Worm (Caenorhabditis elegans) whole organism, late embryonic: ENCODE measurements around the gene smg-3.

Experiments
- C38D4.7 ChIP-seq: fragments of 200-800 bp; sonication (Bioruptor generic); optimal IDR thresholded peaks from 2 replicates; lab custom pipeline; 2018; ENCODE audit warnings: mild to moderate bottlenecking, missing genetic modification characterization, moderate library complexity, missing compliant biosample characterization
- F13H6.1 ChIP-seq: sonication (generic microtip); optimal IDR thresholded peaks from 2 replicates; lab custom pipeline; 2016; ENCODE audit warnings: missing genetic modification characterization, missing compliant biosample characterization
- K02D7.2 ChIP-seq: sonication (generic microtip); optimal IDR thresholded peaks from 2 replicates; lab custom pipeline; 2017; ENCODE audit warnings: mild to moderate bottlenecking, missing genetic modification characterization, missing compliant biosample characterization
- K09A11.1 ChIP-seq: sonication (generic microtip); optimal IDR thresholded peaks from 2 replicates; lab custom pipeline; 2017; ENCODE audit warnings: antibody characterized with exemption, mild to moderate bottlenecking, missing genetic modification characterization, missing compliant biosample characterization; ENCODE audit not compliant: insufficient read depth
- ceh-14 ChIP-seq: sonication (generic microtip); optimal IDR thresholded peaks from 2 replicates; lab custom pipeline; 2016; ENCODE audit warnings: missing genotype, missing genetic modification characterization, missing compliant biosample characterization
- ceh-18 ChIP-seq: sonication (generic microtip); optimal IDR thresholded peaks from 2 replicates; lab custom pipeline; 2016; ENCODE audit warnings: missing genetic modification characterization, missing compliant biosample characterization
- ceh-19 ChIP-seq: fragments of 200-800 bp; sonication (Bioruptor generic); optimal IDR thresholded peaks from 2 replicates; lab custom pipeline; 2018; ENCODE audit warnings: mild to moderate bottlenecking, missing genetic modification characterization, missing compliant biosample characterization
- ceh-2 ChIP-seq: sonication (generic microtip); optimal IDR thresholded peaks from 2 replicates; lab custom pipeline; 2016; ENCODE audit warnings: missing genotype, missing genetic modification characterization, missing compliant biosample characterization
- ceh-22 ChIP-seq: sonication (generic microtip); optimal IDR thresholded peaks from 2 replicates; lab custom pipeline; 2017; ENCODE audit warnings: missing biosample characterization, missing genetic modification characterization
- ceh-24 ChIP-seq: sonication (generic microtip); optimal IDR thresholded peaks from 2 replicates; lab custom pipeline; 2016; ENCODE audit warnings: mild to moderate bottlenecking, missing genetic modification characterization, missing compliant biosample characterization
- ceh-30 ChIP-seq: fragments of 150-350 bp; optimal IDR thresholded peaks from 2 replicates; lab custom pipeline; 2014; ENCODE audit warnings: missing biosample characterization, missing genetic modification characterization
- ceh-31 ChIP-seq: sonication (generic microtip); optimal IDR thresholded peaks from 2 replicates; lab custom pipeline; 2016; ENCODE audit warnings: missing genetic modification characterization, missing compliant biosample characterization
- ceh-45 ChIP-seq: fragments of 200-800 bp; sonication (Bioruptor generic); IDR thresholded peaks from 2 replicates; pipeline ENCODE4 v1.3.6; 2022; ENCODE audit warnings: missing genetic modification reagents, missing genetic modification characterization, missing compliant biosample characterization
- ceh-6 ChIP-seq: fragments of 200-800 bp; sonication (Bioruptor generic); optimal IDR thresholded peaks from 2 replicates; lab custom pipeline; 2018; ENCODE audit warnings: mild to moderate bottlenecking, missing genetic modification characterization, missing compliant biosample characterization
- ceh-9 ChIP-seq: sonication (generic microtip); optimal IDR thresholded peaks from 2 replicates; lab custom pipeline; 2016; ENCODE audit warnings: mild to moderate bottlenecking, missing genetic modification characterization, inconsistent platforms, missing compliant biosample characterization
- che-1 ChIP-seq: sonication (generic microtip); optimal IDR thresholded peaks from 2 replicates; lab custom pipeline; 2016; ENCODE audit warnings: mild to moderate bottlenecking, missing genetic modification characterization, missing compliant biosample characterization
- dmd-4 ChIP-seq: sonication (generic microtip); optimal IDR thresholded peaks from 2 replicates; lab custom pipeline; 2016; ENCODE audit warnings: borderline replicate concordance, missing genetic modification characterization, missing compliant biosample characterization
- dve-1 ChIP-seq: sonication (generic microtip); optimal IDR thresholded peaks from 2 replicates; lab custom pipeline; 2017; ENCODE audit warnings: antibody characterized with exemption, mild to moderate bottlenecking, missing genetic modification characterization, missing compliant biosample characterization
- elt-4 ChIP-seq: sonication (generic microtip); optimal IDR thresholded peaks from 2 replicates; lab custom pipeline; 2016; ENCODE audit warnings: missing genetic modification characterization, missing compliant biosample characterization
- ets-4 ChIP-seq: sonication (generic microtip); optimal IDR thresholded peaks from 2 replicates; lab custom pipeline; 2016; ENCODE audit warnings: missing genetic modification characterization, missing compliant biosample characterization
- eyg-1 ChIP-seq: sonication (generic microtip); optimal IDR thresholded peaks from 2 replicates; lab custom pipeline; 2016; ENCODE audit warnings: missing genotype, missing genetic modification characterization, missing compliant biosample characterization
- fkh-10 ChIP-seq: fragments of 150-350 bp; optimal IDR thresholded peaks from 2 replicates; lab custom pipeline; 2014; ENCODE audit warnings: missing biosample characterization, missing genetic modification reagents, missing genetic modification characterization
- gmeb-2 ChIP-seq: sonication (generic microtip); optimal IDR thresholded peaks from 2 replicates; lab custom pipeline; 2016; ENCODE audit warnings: missing genetic modification characterization, inconsistent platforms, missing compliant biosample characterization
- hlh-13 ChIP-seq: fragments of 200-800 bp; sonication (Bioruptor generic); optimal IDR thresholded peaks from 2 replicates; lab custom pipeline; 2018; ENCODE audit warnings: mild to moderate bottlenecking, missing genetic modification characterization, missing compliant biosample characterization
- hlh-15 ChIP-seq: sonication (generic microtip); optimal IDR thresholded peaks from 2 replicates; lab custom pipeline; 2016; ENCODE audit warnings: missing genetic modification characterization, missing compliant biosample characterization
- hlh-6 ChIP-seq: sonication (generic microtip); optimal IDR thresholded peaks from 2 replicates; lab custom pipeline; 2016; ENCODE audit warnings: missing genotype, missing genetic modification characterization, missing compliant biosample characterization
- lim-6 ChIP-seq: sonication (generic microtip); optimal IDR thresholded peaks from 2 replicates; lab custom pipeline; 2016; ENCODE audit warnings: missing genetic modification characterization, missing compliant biosample characterization
- madf-2 ChIP-seq: sonication (generic microtip); optimal IDR thresholded peaks from 2 replicates; lab custom pipeline; 2017; ENCODE audit warnings: missing genetic modification characterization, missing compliant biosample characterization
- mec-3 ChIP-seq: sonication (generic microtip); optimal IDR thresholded peaks from 2 replicates; lab custom pipeline; 2016; ENCODE audit warnings: borderline replicate concordance, missing genetic modification characterization, missing compliant biosample characterization
- nfya-1 ChIP-seq: sonication (generic microtip); optimal IDR thresholded peaks from 2 replicates; lab custom pipeline; 2017; ENCODE audit warnings: missing genetic modification characterization, mild to moderate bottlenecking, missing compliant biosample characterization, antibody characterized with exemption, moderate library complexity
- nhr-11 ChIP-seq: fragments of 150-350 bp; optimal IDR thresholded peaks from 2 replicates; lab custom pipeline; 2014; ENCODE audit warnings: missing biosample characterization, missing genetic modification characterization
- nhr-232 ChIP-seq: sonication (generic microtip); optimal IDR thresholded peaks from 2 replicates; lab custom pipeline; 2016; ENCODE audit warnings: missing genetic modification characterization, missing compliant biosample characterization
- odd-2 ChIP-seq: sonication (generic microtip); optimal IDR thresholded peaks from 2 replicates; lab custom pipeline; 2017; ENCODE audit warnings: antibody characterized with exemption, mild to moderate bottlenecking, missing genetic modification characterization, missing compliant biosample characterization
- pag-3 ChIP-seq: sonication (generic microtip); optimal IDR thresholded peaks from 2 replicates; lab custom pipeline; 2016; ENCODE audit warnings: missing compliant biosample characterization, missing genetic modification characterization, borderline replicate concordance
- pat-9 ChIP-seq: fragments of 200-800 bp; sonication (Bioruptor generic); optimal IDR thresholded peaks from 2 replicates; lab custom pipeline; 2018; ENCODE audit warnings: mild to moderate bottlenecking, missing genetic modification characterization, moderate library complexity, missing compliant biosample characterization
- pax-1 ChIP-seq: fragments of 150-350 bp; optimal IDR thresholded peaks from 2 replicates; lab custom pipeline; 2014; ENCODE audit warnings: missing biosample characterization, missing genetic modification characterization
- pha-2 ChIP-seq: sonication (generic microtip); optimal IDR thresholded peaks from 2 replicates; lab custom pipeline; 2017; ENCODE audit warnings: mild to moderate bottlenecking, missing genetic modification characterization, missing compliant biosample characterization
- pha-4 ChIP-seq: fragments of 150-350 bp; optimal IDR thresholded peaks from 2 replicates; lab custom pipeline; 2018; ENCODE audit warnings: missing biosample characterization, missing genetic modification reagents, missing genetic modification characterization
- pqm-1 ChIP-seq: sonication (generic microtip); optimal IDR thresholded peaks from 2 replicates; lab custom pipeline; 2016; ENCODE audit warnings: missing genetic modification characterization, missing compliant biosample characterization
- pros-1 ChIP-seq: fragments of 150-350 bp; optimal IDR thresholded peaks from 2 replicates; lab custom pipeline; 2014; ENCODE audit warnings: missing biosample characterization, missing genetic modification reagents, missing genetic modification characterization
- ref-2 ChIP-seq: sonication (generic microtip); optimal IDR thresholded peaks from 2 replicates; lab custom pipeline; 2016; ENCODE audit warnings: missing genetic modification characterization, missing compliant biosample characterization
- sox-2 ChIP-seq: fragments of 200-800 bp; sonication (Bioruptor generic); IDR thresholded peaks from 2 replicates; pipeline ENCODE4 v1.3.6; 2022; ENCODE audit warnings: missing genetic modification reagents, missing genetic modification characterization, missing compliant biosample characterization
- sox-4 ChIP-seq: sonication (generic microtip); optimal IDR thresholded peaks from 2 replicates; lab custom pipeline; 2017; ENCODE audit warnings: mild to moderate bottlenecking, missing genetic modification characterization, inconsistent platforms, missing compliant biosample characterization
- syd-9 ChIP-seq: sonication (generic microtip); optimal IDR thresholded peaks from 2 replicates; lab custom pipeline; 2016; ENCODE audit warnings: mild to moderate bottlenecking, missing genetic modification characterization, moderate library complexity, missing compliant biosample characterization
- tbx-2 ChIP-seq: sonication (generic microtip); optimal IDR thresholded peaks from 2 replicates; lab custom pipeline; 2016; ENCODE audit warnings: missing genetic modification characterization, missing compliant biosample characterization
- tbx-7 ChIP-seq: sonication (generic microtip); optimal IDR thresholded peaks from 2 replicates; lab custom pipeline; 2016; ENCODE audit warnings: missing genotype, missing genetic modification characterization, missing compliant biosample characterization
- ttx-3 ChIP-seq: sonication (generic microtip); optimal IDR thresholded peaks from 2 replicates; lab custom pipeline; 2016; ENCODE audit warnings: missing genetic modification reagents, missing genetic modification characterization, missing compliant biosample characterization
- unc-3 ChIP-seq, 2 experiments: fragments of 200-800 bp in 1 of 2; sonication (Bioruptor generic) in 1 of 2; sonication (generic microtip) in 1 of 2; conservative IDR thresholded peaks in 1 of 2; optimal IDR thresholded peaks in 1 of 2; 2 replicates each; pipeline versions ENCODE4 v1.3.6 to Lab custom; 2016 to 2022; ENCODE audit warnings: missing compliant biosample characterization in 2 of 2, missing genetic modification characterization in 2 of 2, missing genetic modification reagents in 1 of 2
- unc-86 ChIP-seq: sonication (generic microtip); optimal IDR thresholded peaks from 2 replicates; lab custom pipeline; 2016; ENCODE audit warnings: missing genetic modification characterization, missing compliant biosample characterization
- ztf-16 ChIP-seq: sonication (generic microtip); optimal IDR thresholded peaks from 2 replicates; lab custom pipeline; 2017; ENCODE audit warnings: missing genetic modification characterization, missing compliant biosample characterization

smg-3 gene

ce11 chrIV:6323654-6324224, 49.2 kb downstream of the smg-3 start, which contains the start of gene sqd-1 (continued):
- peak; percentile 87 for TF ChIP-seq ceh-18 (tag; lab: Kevin White, UChicago)
- peak; percentile 80 for TF ChIP-seq madf-2 (tag; lab: Kevin White, UChicago)
- TF ChIP-seq K02D7.2 (tag; lab: Kevin White, UChicago), result no peak
- TF ChIP-seq hlh-15, result no peak
- peak; percentile 66 for TF ChIP-seq dve-1
- no peak for TF ChIP-seq dmd-4 (tag; lab: Kevin White, UChicago)
- TF ChIP-seq hlh-13 (GFP tag; lab: Kevin White, UChicago), result no peak
- peak; percentile 46 for TF ChIP-seq ceh-19 (GFP tag; lab: Kevin White, UChicago)
- TF ChIP-seq elt-4 (tag; lab: Kevin White, UChicago), result no peak
- peak; percentile 39 for TF ChIP-seq sox-4 (tag; lab: Kevin White, UChicago)
- peak; percentile 55 for TF ChIP-seq ceh-2
- no peak for TF ChIP-seq sox-2 (GFP tag; lab: Robert Waterston, UW)
- no peak for TF ChIP-seq ceh-9
- TF ChIP-seq F13H6.1 (tag; lab: Kevin White, UChicago), result peak; percentile 44
- TF ChIP-seq unc-86 (tag; lab: Kevin White, UChicago), result peak; percentile 59
- TF ChIP-seq hlh-6 (tag; lab: Kevin White, UChicago), result peak; percentile 33
- TF ChIP-seq fkh-10, result peak; percentile 28
- no peak for TF ChIP-seq ceh-22 (tag; lab: Kevin White, UChicago)
- TF ChIP-seq ceh-30 (tag; lab: Kevin White, UChicago), result peak; percentile 16
- no peak for TF ChIP-seq pha-4 (tag; lab: Kevin White, UChicago)
- TF ChIP-seq odd-2, result no peak
- TF ChIP-seq ceh-6 (GFP tag; lab: Kevin White, UChicago), result peak; percentile 26
- no peak for TF ChIP-seq ceh-14 (tag; lab: Kevin White, UChicago)
- peak; percentile 44 for TF ChIP-seq gmeb-2 (tag; lab: Kevin White, UChicago)
- TF ChIP-seq ets-4 (tag; lab: Kevin White, UChicago), result peak; percentile 54
- TF ChIP-seq ceh-24 (tag; lab: Kevin White, UChicago), result no peak
- no peak for TF ChIP-seq nhr-232
- TF ChIP-seq tbx-2, result peak; percentile 83
- TF ChIP-seq ttx-3 (tag; lab: Kevin White, UChicago), result no peak
- no peak for TF ChIP-seq eyg-1 (tag; lab: Kevin White, UChicago)
- no peak for TF ChIP-seq unc-3 (GFP tag; conservative IDR thresholded peaks at IDR 0.05; lab: Robert Waterston, UW)
- no peak for TF ChIP-seq unc-3 (tag; optimal IDR thresholded peaks at IDR 0.05; lab: Kevin White, UChicago)
- peak; percentile 52 for TF ChIP-seq che-1 (tag; lab: Kevin White, UChicago)
- peak; percentile 57 for TF ChIP-seq pax-1 (tag; lab: Kevin White, UChicago)
- no peak for TF ChIP-seq pha-2 (tag; lab: Kevin White, UChicago)
- TF ChIP-seq syd-9, result peak; percentile 24
- peak; percentile 27 for TF ChIP-seq K09A11.1 (tag; lab: Kevin White, UChicago)
- TF ChIP-seq C38D4.7, result no peak
- no peak for TF ChIP-seq lim-6 (tag; lab: Kevin White, UChicago)
- peak; percentile 39 for TF ChIP-seq pros-1
- no peak for TF ChIP-seq pag-3
- TF ChIP-seq ref-2 (tag; lab: Kevin White, UChicago), result peak; percentile 80
- no peak for TF ChIP-seq nhr-11 (tag; lab: Kevin White, UChicago)
- TF ChIP-seq ceh-45 (GFP tag; lab: Robert Waterston, UW), result no peak
- TF ChIP-seq ceh-31 (tag; lab: Kevin White, UChicago), result peak; percentile 90
- TF ChIP-seq tbx-7 (tag; lab: Kevin White, UChicago), result no peak
- TF ChIP-seq ztf-16 (tag; lab: Kevin White, UChicago), result peak; percentile 31
- peak; percentile 91 for TF ChIP-seq nfya-1
- TF ChIP-seq pat-9, result peak; percentile 31
- TF ChIP-seq mec-3, result no peak
- TF ChIP-seq pqm-1, result no peak
